Fruit fly (Drosophila melanogaster) whole organism, adult: ENCODE data around the gene CG9919.

Experiments
- CG11617 ChIP-seq: fragments of 200-800 bp; sonication (Bioruptor generic); optimal IDR thresholded peaks from 2 replicates; lab custom pipeline; 2017; ENCODE audit warnings: mild to moderate bottlenecking, missing biosample characterization, missing genetic modification reagents, missing genetic modification characterization
- CG12768 ChIP-seq: fragments of 200-800 bp; sonication (Bioruptor generic); optimal IDR thresholded peaks from 2 replicates; lab custom pipeline; 2017; ENCODE audit warnings: missing biosample characterization, missing genetic modification characterization, mild to moderate bottlenecking, moderate library complexity, missing genetic modification reagents
- CG14711 ChIP-seq: fragments of 200-800 bp; sonication (Bioruptor generic); optimal IDR thresholded peaks from 2 replicates; lab custom pipeline; 2018; ENCODE audit warnings: missing biosample characterization, mild to moderate bottlenecking, missing genetic modification characterization, moderate library complexity
- CG1620 ChIP-seq: fragments of 200-800 bp; sonication (Bioruptor generic); optimal IDR thresholded peaks from 2 replicates; lab custom pipeline; 2016; ENCODE audit warnings: missing biosample characterization, missing genetic modification characterization
- CG33017 ChIP-seq: fragments of 200-800 bp; sonication (Bioruptor generic); optimal IDR thresholded peaks from 2 replicates; lab custom pipeline; 2018; ENCODE audit warnings: missing biosample characterization, mild to moderate bottlenecking, missing genetic modification characterization, moderate library complexity
- CG5204 ChIP-seq: fragments of 200-800 bp; sonication (Bioruptor generic); optimal IDR thresholded peaks from 2 replicates; lab custom pipeline; 2016; ENCODE audit warnings: missing biosample characterization, missing genetic modification characterization
- CG7045 ChIP-seq: fragments of 200-800 bp; sonication (Bioruptor generic); optimal IDR thresholded peaks from 2 replicates; lab custom pipeline; 2017; ENCODE audit warnings: missing biosample characterization, mild to moderate bottlenecking, missing genetic modification characterization
- CG7101 ChIP-seq: fragments of 200-800 bp; sonication (Bioruptor generic); optimal IDR thresholded peaks from 2 replicates; lab custom pipeline; 2018; ENCODE audit warnings: missing biosample characterization, mild to moderate bottlenecking, missing genetic modification characterization, moderate library complexity
- Clk ChIP-seq: fragments of 200-800 bp; sonication (Bioruptor generic); optimal IDR thresholded peaks from 2 replicates; lab custom pipeline; 2017; ENCODE audit warnings: missing biosample characterization, missing genetic modification characterization
- Crg-1 ChIP-seq: fragments of 200-800 bp; sonication (Bioruptor generic); optimal IDR thresholded peaks from 2 replicates; lab custom pipeline; 2016; ENCODE audit warnings: missing biosample characterization, missing genetic modification characterization
- Hr96 ChIP-seq: fragments of 200-800 bp; sonication (Bioruptor generic); optimal IDR thresholded peaks from 2 replicates; lab custom pipeline; 2016; ENCODE audit warnings: missing biosample characterization, missing genetic modification characterization
- Mnt ChIP-seq: fragments of 200-800 bp; sonication (Bioruptor generic); optimal IDR thresholded peaks from 2 replicates; lab custom pipeline; 2016; ENCODE audit warnings: missing biosample characterization, mild to moderate bottlenecking, missing genetic modification characterization
- bab1 ChIP-seq: fragments of 200-800 bp; sonication (Bioruptor generic); optimal IDR thresholded peaks from 3 replicates; lab custom pipeline; 2019; ENCODE audit warnings: missing biosample characterization, mild to moderate bottlenecking, missing genetic modification characterization, moderate library complexity
- cic ChIP-seq: fragments of 200-800 bp; sonication (Bioruptor generic); optimal IDR thresholded peaks from 2 replicates; lab custom pipeline; 2017; ENCODE audit warnings: missing biosample characterization, mild to moderate bottlenecking, missing genetic modification characterization, moderate library complexity
- cnc ChIP-seq, 2 experiments: fragments of >200 bp; optimal IDR thresholded peaks; 2 replicates each; lab custom pipeline; 2017
- kay ChIP-seq: fragments of 200-800 bp; sonication (Bioruptor generic); peaks from one replicate; lab custom pipeline; 2016; ENCODE audit warnings: missing biosample characterization, missing genetic modification characterization, borderline replicate concordance
- ovo ChIP-seq: fragments of 200-800 bp; sonication (Bioruptor generic); optimal IDR thresholded peaks from 2 replicates; lab custom pipeline; 2016; ENCODE audit warnings: missing biosample characterization, missing genetic modification characterization
- pad ChIP-seq: fragments of 200-800 bp; sonication (Bioruptor generic); optimal IDR thresholded peaks from 3 replicates; lab custom pipeline; 2017; ENCODE audit warnings: missing biosample characterization, missing genetic modification characterization, mild to moderate bottlenecking, moderate library complexity, missing genetic modification reagents
- tj ChIP-seq: fragments of 200-800 bp; sonication (Bioruptor generic); optimal IDR thresholded peaks from 3 replicates; lab custom pipeline; 2017; ENCODE audit warnings: missing biosample characterization, mild to moderate bottlenecking, missing genetic modification characterization, moderate library complexity
- toe ChIP-seq: fragments of 200-800 bp; sonication (Bioruptor generic); optimal IDR thresholded peaks from 2 replicates; lab custom pipeline; 2016; ENCODE audit warnings: missing biosample characterization, missing genetic modification characterization

Gene CG9919

dm6 chrX:16332615-16333288 is 2.2 kb upstream of the CG9919 start:
- TF ChIP-seq Mnt (GFP tag; lab: Kevin White, UChicago) (peak; percentile 88), ovo (GFP tag; lab: Kevin White, UChicago) (peak; percentile 95), Hr96 (GFP tag; lab: Kevin White, UChicago) (no peak), tj (peak; percentile 85), pad (GFP tag; lab: Kevin White, UChicago) (peak; percentile 91), cnc (optimal IDR thresholded peaks at IDR 0.05; lab: Kevin White, UChicago) (no peak), CG11617 (GFP tag; lab: Kevin White, UChicago) (peak; percentile 98), CG33017 (peak; percentile 95), bab1 (GFP tag; lab: Kevin White, UChicago) (peak; percentile 95), cic (GFP tag; lab: Kevin White, UChicago) (peak; percentile 83), Crg-1 (peak; percentile 92), toe (GFP tag; lab: Kevin White, UChicago) (peak; percentile 83), CG5204 (GFP tag; lab: Kevin White, UChicago) (peak; percentile 94), kay (peak; percentile 80), CG14711 (tag; lab: Kevin White, UChicago) (peak; percentile 94), CG7045 (GFP tag; lab: Kevin White, UChicago) (peak; percentile 95), CG7101 (tag; lab: Kevin White, UChicago) (peak; percentile 98), Clk (GFP tag; lab: Kevin White, UChicago) (peak; percentile 84), CG1620 (GFP tag; lab: Kevin White, UChicago) (peak; percentile 82), CG12768 (GFP tag; lab: Kevin White, UChicago) (peak; percentile 95)

- TF ChIP-seq Clk (GFP tag; lab: Kevin White, UChicago) (no peak), CG1620 (GFP tag; lab: Kevin White, UChicago) (no peak), CG14711 (tag; lab: Kevin White, UChicago) (no peak), toe (GFP tag; lab: Kevin White, UChicago) (no peak), CG33017 (no peak), Mnt (GFP tag; lab: Kevin White, UChicago) (peak; percentile 21), Hr96 (GFP tag; lab: Kevin White, UChicago) (no peak), bab1 (GFP tag; lab: Kevin White, UChicago) (peak; percentile 6), CG7101 (tag; lab: Kevin White, UChicago) (no peak), Crg-1 (no peak), kay (no peak), pad (GFP tag; lab: Kevin White, UChicago) (peak; percentile 11), cic (GFP tag; lab: Kevin White, UChicago) (no peak), CG7045 (GFP tag; lab: Kevin White, UChicago) (no peak), CG12768 (GFP tag; lab: Kevin White, UChicago) (no peak), cnc (optimal IDR thresholded peaks at IDR 0.05; lab: Kevin White, UChicago) (no peak), ovo (GFP tag; lab: Kevin White, UChicago) (peak; percentile 54), CG11617 (GFP tag; lab: Kevin White, UChicago) (peak; percentile 28), CG5204 (GFP tag; lab: Kevin White, UChicago) (no peak), tj (no peak)
Measured at dm6 chrX:16331562-16332233, 1.1 kb upstream of the CG9919 start.

- TF ChIP-seq Crg-1 (no peak), tj (no peak), ovo (GFP tag; lab: Kevin White, UChicago) (no peak), CG7045 (GFP tag; lab: Kevin White, UChicago) (no peak), CG7101 (tag; lab: Kevin White, UChicago) (no peak)
Measured at dm6 chrX:16325472-16325871, 5.1 kb downstream of the CG9919 start, which contains the start of gene CalpC. Gene CalpC (plus strand): TSS chrX:16325763.

- no peak for TF ChIP-seq ovo (GFP tag; lab: Kevin White, UChicago)
- no peak for TF ChIP-seq cic (GFP tag; lab: Kevin White, UChicago)
- TF ChIP-seq toe (GFP tag; lab: Kevin White, UChicago): no peak
- TF ChIP-seq Clk (GFP tag; lab: Kevin White, UChicago): no peak
- no peak for TF ChIP-seq CG1620 (GFP tag; lab: Kevin White, UChicago)
Measured at dm6 chrX:16323536-16323935, 7.0 kb downstream of the CG9919 start.

dm6 chrX:16323063-16323462 is 7.5 kb downstream of the CG9919 start, which contains the start of the genes CG9917 and CG32579:
Gene CG9917 (minus strand): TSS chrX:16323231.
Gene CG32579 (plus strand): TSS chrX:16323286.
- TF ChIP-seq toe (GFP tag; lab: Kevin White, UChicago): no peak
- peak; percentile 50 for TF ChIP-seq bab1 (GFP tag; lab: Kevin White, UChicago)
- TF ChIP-seq CG1620 (GFP tag; lab: Kevin White, UChicago): no peak
- no peak for TF ChIP-seq Hr96 (GFP tag; lab: Kevin White, UChicago)
- TF ChIP-seq tj: peak; percentile 19
- TF ChIP-seq CG7101 (tag; lab: Kevin White, UChicago): peak; percentile 19
- TF ChIP-seq cnc (optimal IDR thresholded peaks at IDR 0.05; lab: Kevin White, UChicago): no peak
- peak; percentile 54 for TF ChIP-seq Mnt (GFP tag; lab: Kevin White, UChicago)
- no peak for TF ChIP-seq cic (GFP tag; lab: Kevin White, UChicago)
- peak; percentile 17 for TF ChIP-seq CG14711 (tag; lab: Kevin White, UChicago)
- no peak for TF ChIP-seq CG12768 (GFP tag; lab: Kevin White, UChicago)
- no peak for TF ChIP-seq ovo (GFP tag; lab: Kevin White, UChicago)
- no peak for TF ChIP-seq CG11617 (GFP tag; lab: Kevin White, UChicago)
- TF ChIP-seq CG7045 (GFP tag; lab: Kevin White, UChicago): no peak
- TF ChIP-seq CG33017: no peak
- TF ChIP-seq Crg-1: no peak
- no peak for TF ChIP-seq kay
- TF ChIP-seq pad (GFP tag; lab: Kevin White, UChicago): no peak
- TF ChIP-seq CG5204 (GFP tag; lab: Kevin White, UChicago): no peak
- TF ChIP-seq Clk (GFP tag; lab: Kevin White, UChicago): no peak
